Worm (Caenorhabditis elegans): ENCODE data around the gene grl-4.

Gene grl-4

DNA sequence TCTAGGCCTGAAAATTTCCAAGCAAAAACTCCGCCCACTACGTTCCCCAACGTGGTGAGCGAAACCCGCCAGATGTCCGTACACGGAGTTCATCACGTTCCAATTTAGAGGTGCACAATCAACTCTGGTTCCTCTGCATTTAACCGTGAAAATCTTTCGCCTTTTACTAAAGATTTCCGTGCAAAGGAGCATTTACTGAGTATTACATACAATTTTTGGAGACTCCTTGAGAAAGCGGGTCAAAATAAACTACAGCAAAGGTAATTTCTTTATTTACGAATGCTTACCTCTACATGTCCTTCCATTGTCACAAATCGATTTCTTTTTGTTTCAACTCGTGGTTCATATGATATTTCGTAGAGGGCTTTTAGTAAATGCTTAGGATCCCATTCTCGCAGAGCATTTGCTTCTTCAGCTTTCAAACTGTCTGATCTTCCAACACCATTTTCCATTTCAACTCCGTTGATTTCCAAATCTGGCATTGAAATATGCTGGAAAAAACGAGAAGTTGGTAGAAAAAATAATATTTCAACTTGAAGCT, 6.1 kb upstream of the grl-4 start, which contains the start of gene F42C5.9:
Gene F42C5.9 (minus strand): TSS at position 491 of the 541 bp plus-strand sequence.
- TF ChIP-seq snpc-4 (GFP tag; optimal IDR thresholded peaks at IDR 0.05), result peak; percentile 96
- TF ChIP-seq snpc-4 (tag; optimal IDR thresholded peaks at IDR 0.05), result peak; percentile 96 to 98 (median 98)
- no peak for TF ChIP-seq K12H6.12 (tag; optimal IDR thresholded peaks at IDR 0.05)
- no peak for TF ChIP-seq F37B4.10 (GFP tag; IDR thresholded peaks at IDR 0.05)
- TF ChIP-seq Y95B8A.8 (GFP tag; IDR thresholded peaks at IDR 0.05), result no peak
- no peak for TF ChIP-seq lin-35 (GFP tag; optimal IDR thresholded peaks at IDR 0.05)
- TF ChIP-seq lsy-27 (tag; optimal IDR thresholded peaks at IDR 0.05; ENCODE audit: borderline replicate concordance, insufficient read depth), result peak; percentile 58
- TF ChIP-seq hmg-1.2 (GFP tag; IDR thresholded peaks at IDR 0.05), result peak; percentile 93
- TF ChIP-seq bed-1 (GFP tag; IDR thresholded peaks at IDR 0.05), result no peak
- TF ChIP-seq efl-1 (GFP tag; optimal IDR thresholded peaks at IDR 0.05), result peak; percentile 35
- TF ChIP-seq egl-44 (GFP tag; IDR thresholded peaks at IDR 0.05), result no peak
- peak; percentile 41; the same call in 1 of the 2 replicates for TF ChIP-seq B0019.2 (GFP tag; conservative IDR thresholded peaks at IDR 0.05)
- TF ChIP-seq nhr-80 (tag; optimal IDR thresholded peaks at IDR 0.05), result no peak
- no peak for TF ChIP-seq ccch-3 (GFP tag; optimal IDR thresholded peaks at IDR 0.05)
- no peak for TF ChIP-seq mes-4 (tag; optimal IDR thresholded peaks at IDR 0.05)
- TF ChIP-seq B0035.1 (tag; optimal IDR thresholded peaks at IDR 0.05), result no peak
- TF ChIP-seq F49E8.2 (tag; optimal IDR thresholded peaks at IDR 0.05; ENCODE audit: insufficient read depth), result peak; percentile 89
- TF ChIP-seq Y79H2A.3 (GFP tag; conservative IDR thresholded peaks at IDR 0.05), result no peak
- no peak for TF ChIP-seq fkh-3 (tag; optimal IDR thresholded peaks at IDR 0.05)
- peak; percentile 1 for TF ChIP-seq ZK185.1 (tag; optimal IDR thresholded peaks at IDR 0.05; ENCODE audit: poor library complexity, severe bottlenecking)
- no peak for TF ChIP-seq cebp-1 (GFP tag; IDR thresholded peaks at IDR 0.05)
- TF ChIP-seq cebp-1 (tag; optimal IDR thresholded peaks at IDR 0.05), result no peak
- no peak for TF ChIP-seq F22D6.2 (tag; optimal IDR thresholded peaks at IDR 0.05)
- TF ChIP-seq unc-130 (GFP tag; optimal IDR thresholded peaks at IDR 0.05), result peak; percentile 42
- TF ChIP-seq sdz-38 (tag; optimal IDR thresholded peaks at IDR 0.05), result no peak
- no peak for TF ChIP-seq sptf-2 (GFP tag; optimal IDR thresholded peaks at IDR 0.05)
- TF ChIP-seq tlf-1 (GFP tag; optimal IDR thresholded peaks at IDR 0.05), result peak; percentile 43
- TF ChIP-seq lin-40 (tag; optimal IDR thresholded peaks at IDR 0.05), result no peak
- no peak for TF ChIP-seq K11D2.4 (GFP tag; IDR thresholded peaks at IDR 0.05)
- no peak for TF ChIP-seq F10E7.11 (tag; optimal IDR thresholded peaks at IDR 0.05)
- TF ChIP-seq hlh-12 (tag; optimal IDR thresholded peaks at IDR 0.05), result no peak
- no peak for TF ChIP-seq ztf-22 (GFP tag; optimal IDR thresholded peaks at IDR 0.05)
- peak; percentile 78 for TF ChIP-seq tbp1 (GFP tag; optimal IDR thresholded peaks at IDR 0.05)
- TF ChIP-seq ceh-27 (GFP tag; optimal IDR thresholded peaks at IDR 0.05), result no peak
- no peak for TF ChIP-seq T07F8.4 (tag; optimal IDR thresholded peaks at IDR 0.05)
- TF ChIP-seq gei-17 (GFP tag; optimal IDR thresholded peaks at IDR 0.05), result no peak
- no peak for TF ChIP-seq chd-7 (tag; optimal IDR thresholded peaks at IDR 0.05)
- TF ChIP-seq ets-4 (GFP tag; optimal IDR thresholded peaks at IDR 0.05), result no peak
- TF ChIP-seq aptf-3 (GFP tag; IDR thresholded peaks at IDR 0.05), result no peak
- TF ChIP-seq pbrm-1 (GFP tag; IDR thresholded peaks at IDR 0.05), result peak; percentile 95
- TF ChIP-seq F39B2.1 (GFP tag; IDR thresholded peaks at IDR 0.05), result 0 out of 2 replicates have a peak, but pooled peaks have one; percentile 71
- no peak for TF ChIP-seq T26A5.8 (tag; optimal IDR thresholded peaks at IDR 0.05)
- TF ChIP-seq C06A6.2 (GFP tag; conservative IDR thresholded peaks at IDR 0.05), result no peak
- no peak for TF ChIP-seq ceh-40 (GFP tag; IDR thresholded peaks at IDR 0.05)
- peak; percentile 80 for TF ChIP-seq F33H1.4 (GFP tag; IDR thresholded peaks at IDR 0.05)
- TF ChIP-seq rcor-1 (GFP tag; IDR thresholded peaks at IDR 0.05), result peak; percentile 37
- peak; percentile 70 for TF ChIP-seq lsl-1 (GFP tag; optimal IDR thresholded peaks at IDR 0.05)
- no peak for TF ChIP-seq zfh-2 (GFP tag; conservative IDR thresholded peaks at IDR 0.05)
- no peak for TF ChIP-seq F57C9.4 (tag; optimal IDR thresholded peaks at IDR 0.05)
